Fruit fly (Drosophila melanogaster): ENCODE results near the gene Ppi1.

DNA sequence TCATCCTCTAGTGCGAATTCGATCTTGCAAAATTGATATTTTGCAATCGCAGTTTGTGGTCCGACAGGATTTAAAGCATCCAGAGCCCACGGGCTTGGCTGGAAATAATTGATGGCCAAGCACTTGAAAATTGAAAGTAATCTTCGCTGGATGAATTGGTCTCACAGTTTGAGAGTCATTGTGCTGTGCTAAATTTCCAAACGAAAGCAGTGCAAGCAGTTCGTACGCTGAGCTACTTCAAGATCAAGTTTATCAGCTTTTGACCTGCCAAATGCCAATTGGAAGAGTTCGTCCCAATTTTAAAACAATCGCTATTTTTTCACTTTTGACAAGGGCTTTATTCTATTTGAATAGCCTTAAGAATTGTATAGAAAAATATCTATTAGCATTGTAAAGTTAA lies 24.9 kb upstream of the Ppi1 start:
- TF ChIP-seq psq (optimal IDR thresholded peaks at IDR 0.05): no peak
- TF ChIP-seq Dll (optimal IDR thresholded peaks at IDR 0.05): no peak
- no peak for TF ChIP-seq usp (GFP tag; optimal IDR thresholded peaks at IDR 0.05)
- no peak for TF ChIP-seq EcR (GFP tag; optimal IDR thresholded peaks at IDR 0.05)
- TF ChIP-seq pan (optimal IDR thresholded peaks at IDR 0.05): no peak
